ENCODE assay signal across 2 fruit fly cellular contexts in the genomic region with DNA sequence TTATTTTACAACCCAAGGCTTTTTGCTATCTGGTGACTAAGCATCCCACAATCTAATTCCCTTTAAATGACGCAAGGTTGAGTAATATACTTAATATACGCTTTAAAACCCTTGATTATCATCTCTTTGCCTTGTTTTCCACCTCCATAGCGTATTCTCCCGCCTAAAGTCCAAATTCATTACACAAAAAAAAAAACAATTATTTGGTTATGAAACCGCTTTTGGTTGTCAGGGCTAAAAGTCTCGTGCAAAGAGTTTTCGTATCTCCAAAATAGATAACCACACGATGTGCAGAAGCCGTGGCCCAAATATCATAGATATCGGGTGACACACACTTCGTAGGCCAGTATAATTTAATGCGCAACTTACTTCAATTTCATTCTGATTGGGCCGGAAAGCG.
A peak's percentile ranks its signal among the peaks of the same experiment; 100 is the strongest.
TF ChIP-seq lines count a peak whose summit lies in the region.

No protein-coding gene starts in this region.

- TF ChIP-seq CTCF in whole organism, embryonic (GFP tag; optimal IDR thresholded peaks at IDR 0.05; lab: Kevin White, UChicago) = no peak

TF ChIP-seq in whole organism, embryonic, 481 proteins besides CTCF, POLR2A, EP300 and RAD21:
- TF ChIP-seq cwo (GFP tag; optimal IDR thresholded peaks at IDR 0.05; lab: Kevin White, UChicago) (peak; percentile 73), cad (GFP tag; optimal IDR thresholded peaks at IDR 0.05; lab: Kevin White, UChicago) (no peak), mirr (GFP tag; optimal IDR thresholded peaks at IDR 0.05; lab: Kevin White, UChicago) (peak; percentile 57), Pdp1 (GFP tag; optimal IDR thresholded peaks at IDR 0.05; lab: Kevin White, UChicago) (peak in 1 of 2 experiments; percentile 38), exex (tag; optimal IDR thresholded peaks at IDR 0.05; lab: Kevin White, UChicago) (peak; percentile 50)

TF ChIP-seq in whole organism, prepupa, 60 proteins besides CTCF, POLR2A, EP300 and RAD21:
- no peak for TF ChIP-seq salr (GFP tag; optimal IDR thresholded peaks at IDR 0.05; lab: Kevin White, UChicago)
- peak; percentile 30 for TF ChIP-seq vri (GFP tag; optimal IDR thresholded peaks at IDR 0.05; lab: Kevin White, UChicago)
- no peak for TF ChIP-seq spab (GFP tag; optimal IDR thresholded peaks at IDR 0.05; lab: Kevin White, UChicago)
- no peak for TF ChIP-seq CG10631 (GFP tag; optimal IDR thresholded peaks at IDR 0.05; lab: Kevin White, UChicago)
